Worm (Caenorhabditis elegans) whole organism, L4 larva: ENCODE data around the gene F33H1.4.

Source experiments
- F37D6.2 ChIP-seq: sonication (generic microtip); optimal IDR thresholded peaks from 2 replicates; lab custom pipeline; 2016; ENCODE audit warnings: mild to moderate bottlenecking, missing genetic modification characterization, missing compliant biosample characterization
- F44E2.7 ChIP-seq: fragments of 200-800 bp; sonication (Bioruptor generic); IDR thresholded peaks from 2 replicates; pipeline ENCODE4 v2.1.2; 2022; ENCODE audit warnings: missing genetic modification characterization, missing compliant biosample characterization
- F49E8.2 ChIP-seq: sonication (generic microtip); optimal IDR thresholded peaks from 2 replicates; lab custom pipeline; 2016; ENCODE audit warnings: missing compliant biosample characterization, mild to moderate bottlenecking, missing genetic modification characterization, borderline replicate concordance
- T26A8.4 ChIP-seq: fragments of 200-800 bp; sonication (Bioruptor generic); IDR thresholded peaks from 2 replicates; pipeline ENCODE4 v1.3.6; 2022; ENCODE audit warnings: missing genetic modification characterization, missing compliant biosample characterization
- Y48G9A.11 ChIP-seq: fragments of 200-800 bp; sonication (Bioruptor generic); IDR thresholded peaks from 2 replicates; pipeline ENCODE4 v1.3.6; 2022; ENCODE audit warnings: missing genetic modification reagents, missing genetic modification characterization, missing compliant biosample characterization
- aly-2 ChIP-seq: sonication (generic microtip); optimal IDR thresholded peaks from 2 replicates; lab custom pipeline; 2018; ENCODE audit warnings: missing biosample characterization, missing genetic modification characterization
- ama-1 ChIP-seq: fragments of 150-350 bp; optimal IDR thresholded peaks from 2 replicates; lab custom pipeline; 2014; ENCODE audit warnings: inconsistent platforms, mixed read lengths
- arid-1 ChIP-seq: fragments of 200-800 bp; sonication (Bioruptor generic); conservative IDR thresholded peaks from 2 replicates; pipeline ENCODE4 v1.3.6; 2022; ENCODE audit warnings: missing genetic modification reagents, missing genetic modification characterization, missing compliant biosample characterization
- ceh-20 ChIP-seq: fragments of 200-800 bp; sonication (Bioruptor generic); IDR thresholded peaks from 2 replicates; pipeline ENCODE4 v1.3.6; 2022; ENCODE audit warnings: missing genetic modification reagents, missing genetic modification characterization, missing compliant biosample characterization
- ceh-28 ChIP-seq: fragments of 150-350 bp; optimal IDR thresholded peaks from 2 replicates; lab custom pipeline; 2014; ENCODE audit warnings: missing biosample characterization, missing genetic modification reagents, missing genetic modification characterization
- cey-2 ChIP-seq: sonication (generic microtip); optimal IDR thresholded peaks from 3 replicates; lab custom pipeline; 2017; ENCODE audit warnings: missing genetic modification characterization, mild to moderate bottlenecking, missing compliant biosample characterization, antibody characterized with exemption, borderline replicate concordance; ENCODE audit not compliant: insufficient read depth
- ctbp-1 ChIP-seq: fragments of 200-800 bp; sonication (Bioruptor generic); IDR thresholded peaks from 2 replicates; pipeline ENCODE4 v1.3.6; 2022; ENCODE audit warnings: missing genetic modification reagents, missing genetic modification characterization, missing compliant biosample characterization
- daf-16 ChIP-seq, 3 experiments: sonication (generic microtip); optimal IDR thresholded peaks; 2 replicates each; lab custom pipeline; 2016 to 2017; ENCODE audit warnings: missing genetic modification characterization in 3 of 3, missing genetic modification reagents in 3 of 3, mild to moderate bottlenecking in 2 of 3, missing compliant biosample characterization in 2 of 3, missing biosample characterization in 1 of 3, moderate library complexity in 1 of 3
- dmd-6 ChIP-seq: fragments of 200-800 bp; sonication (Bioruptor generic); IDR thresholded peaks from 2 replicates; pipeline ENCODE4 v1.3.6; 2022; ENCODE audit warnings: missing genetic modification reagents, missing genetic modification characterization, missing compliant biosample characterization
- dpl-1 ChIP-seq: fragments of 150-350 bp; optimal IDR thresholded peaks from 2 replicates; lab custom pipeline; 2014; ENCODE audit warnings: missing biosample characterization, missing genetic modification reagents, missing genetic modification characterization
- duxl-1 ChIP-seq: sonication (generic microtip); optimal IDR thresholded peaks from 2 replicates; lab custom pipeline; 2016; ENCODE audit warnings: mild to moderate bottlenecking, missing genetic modification characterization, moderate library complexity, missing compliant biosample characterization; ENCODE audit not compliant: poor library complexity
- egl-27 ChIP-seq: sonication (generic microtip); optimal IDR thresholded peaks from 3 replicates; lab custom pipeline; 2017; ENCODE audit warnings: missing biosample characterization, missing genetic modification reagents, missing genetic modification characterization
- fkh-10 ChIP-seq: fragments of 150-350 bp; optimal IDR thresholded peaks from 2 replicates; lab custom pipeline; 2014; ENCODE audit warnings: missing biosample characterization, missing genetic modification reagents, missing genetic modification characterization
- fos-1 ChIP-seq: fragments of 150-350 bp; optimal IDR thresholded peaks from 2 replicates; lab custom pipeline; 2014; ENCODE audit warnings: missing biosample characterization, missing genetic modification characterization
- hlh-11 ChIP-seq: fragments of 200-800 bp; sonication (Bioruptor generic); optimal IDR thresholded peaks from 2 replicates; lab custom pipeline; 2018; ENCODE audit warnings: mild to moderate bottlenecking, missing genetic modification characterization, missing compliant biosample characterization
- hlh-30 ChIP-seq: sonication (generic microtip); optimal IDR thresholded peaks from 2 replicates; lab custom pipeline; 2017; ENCODE audit warnings: antibody characterized with exemption, mild to moderate bottlenecking, missing genetic modification characterization, missing compliant biosample characterization; ENCODE audit not compliant: insufficient read depth
- hmg-1.1 ChIP-seq: fragments of 200-800 bp; sonication (Bioruptor generic); IDR thresholded peaks from 2 replicates; pipeline ENCODE4 v1.3.6; 2022; ENCODE audit warnings: missing genetic modification reagents, missing genetic modification characterization, missing compliant biosample characterization
- jun-1 ChIP-seq: fragments of 150-350 bp; optimal IDR thresholded peaks from 2 replicates; lab custom pipeline; 2014; ENCODE audit warnings: missing biosample characterization, missing genetic modification reagents, missing genetic modification characterization
- lin-13 ChIP-seq: fragments of 150-350 bp; optimal IDR thresholded peaks from 2 replicates; lab custom pipeline; 2014; ENCODE audit warnings: missing biosample characterization, missing genetic modification reagents, missing genetic modification characterization
- lin-29 ChIP-seq: fragments of 200-800 bp; sonication (Bioruptor generic); IDR thresholded peaks from 2 replicates; pipeline ENCODE4 v1.3.6; 2022; ENCODE audit warnings: missing genetic modification reagents, missing genetic modification characterization, missing compliant biosample characterization
- lin-38 ChIP-seq: fragments of 200-800 bp; sonication (Bioruptor generic); IDR thresholded peaks from 2 replicates; pipeline ENCODE4 v1.3.6; 2022; ENCODE audit warnings: missing genetic modification reagents, missing genetic modification characterization, missing compliant biosample characterization
- lsy-2 ChIP-seq, 2 experiments: fragments of 150-350 bp in 1 of 2; sonication (generic microtip) in 1 of 2; optimal IDR thresholded peaks; 2 replicates each; lab custom pipeline; 2014 to 2017; ENCODE audit warnings: missing biosample characterization in 2 of 2, missing genetic modification characterization in 2 of 2
- mes-2 ChIP-seq: sonication (generic microtip); optimal IDR thresholded peaks from 2 replicates; lab custom pipeline; 2016; ENCODE audit warnings: missing genotype, mild to moderate bottlenecking, missing genetic modification characterization, missing compliant biosample characterization; ENCODE audit not compliant: poor library complexity, severe bottlenecking
- mxl-2 ChIP-seq: fragments of 200-800 bp; sonication (Bioruptor generic); conservative IDR thresholded peaks from 2 replicates; pipeline ENCODE4 v1.3.6; 2022; ENCODE audit warnings: missing genetic modification reagents, missing genetic modification characterization, missing compliant biosample characterization
- nhr-11 ChIP-seq: fragments of 150-350 bp; optimal IDR thresholded peaks from 2 replicates; lab custom pipeline; 2014; ENCODE audit warnings: missing biosample characterization, missing genetic modification characterization
- nhr-25 ChIP-seq: sonication (generic microtip); optimal IDR thresholded peaks from 2 replicates; lab custom pipeline; 2017; ENCODE audit warnings: missing genetic modification characterization, mild to moderate bottlenecking, missing compliant biosample characterization, antibody characterized with exemption, moderate library complexity, borderline replicate concordance; ENCODE audit not compliant: insufficient read depth
- nhr-28 ChIP-seq: fragments of 150-350 bp; optimal IDR thresholded peaks from 2 replicates; lab custom pipeline; 2014; ENCODE audit warnings: missing biosample characterization, missing genetic modification characterization
- nhr-41 ChIP-seq: fragments of 200-800 bp; sonication (Bioruptor generic); IDR thresholded peaks from 2 replicates; pipeline ENCODE4 v1.3.6; 2022; ENCODE audit warnings: missing genetic modification reagents, missing genetic modification characterization, missing compliant biosample characterization
- nhr-42 ChIP-seq: fragments of 200-800 bp; sonication (Bioruptor generic); IDR thresholded peaks from 2 replicates; pipeline ENCODE4 v1.3.6; 2022; ENCODE audit warnings: missing genetic modification characterization, missing compliant biosample characterization
- nhr-48 ChIP-seq: sonication (generic microtip); optimal IDR thresholded peaks from 2 replicates; lab custom pipeline; 2016; ENCODE audit warnings: mild to moderate bottlenecking, missing genetic modification characterization, missing compliant biosample characterization
- nhr-6 ChIP-seq: fragments of 150-350 bp; optimal IDR thresholded peaks from 2 replicates; lab custom pipeline; 2014; ENCODE audit warnings: missing biosample characterization, missing genetic modification characterization
- nhr-76 ChIP-seq: fragments of 150-350 bp; optimal IDR thresholded peaks from 2 replicates; lab custom pipeline; 2014; ENCODE audit warnings: missing biosample characterization, missing genetic modification characterization
- nhr-77 ChIP-seq: fragments of 150-350 bp; optimal IDR thresholded peaks from 2 replicates; lab custom pipeline; 2014; ENCODE audit warnings: missing biosample characterization, missing genetic modification characterization
- rbr-2 ChIP-seq: sonication (generic microtip); optimal IDR thresholded peaks from 2 replicates; lab custom pipeline; 2016; ENCODE audit warnings: missing genotype, missing genetic modification characterization, missing compliant biosample characterization
- saeg-2 ChIP-seq: fragments of 200-800 bp; sonication (Bioruptor generic); IDR thresholded peaks from 2 replicates; pipeline ENCODE4 v1.3.6; 2022; ENCODE audit warnings: missing genetic modification reagents, missing genetic modification characterization, missing compliant biosample characterization
- spr-1 ChIP-seq: sonication (generic microtip); optimal IDR thresholded peaks from 2 replicates; lab custom pipeline; 2016; ENCODE audit warnings: mild to moderate bottlenecking, missing genetic modification characterization, missing compliant biosample characterization
- unc-130 ChIP-seq: sonication (generic microtip); optimal IDR thresholded peaks from 2 replicates; lab custom pipeline; 2016; ENCODE audit warnings: missing genetic modification reagents, missing genetic modification characterization, missing compliant biosample characterization
- unc-39 ChIP-seq: sonication (generic microtip); optimal IDR thresholded peaks from 2 replicates; lab custom pipeline; 2017; ENCODE audit warnings: missing biosample characterization, missing genetic modification characterization
- unc-62 ChIP-seq, 3 experiments: fragments of 150-350 bp in 1 of 3; sonication (generic microtip); optimal IDR thresholded peaks in 2 of 3; peaks in 1 of 3; 1 replicate in 1 of 3; 2 replicates in 2 of 3; lab custom pipeline; 2014 to 2017; ENCODE audit warnings: missing biosample characterization in 3 of 3, missing genetic modification characterization in 3 of 3, missing genetic modification reagents in 3 of 3, missing genotype in 1 of 3
- zfp-3 ChIP-seq: fragments of 200-800 bp; sonication (Bioruptor generic); conservative IDR thresholded peaks from 2 replicates; pipeline ENCODE4 v1.3.6; 2022; ENCODE audit warnings: missing genetic modification reagents, missing genetic modification characterization, missing compliant biosample characterization
- ztf-11 ChIP-seq: fragments of 150-350 bp; optimal IDR thresholded peaks from 2 replicates; lab custom pipeline; 2014; ENCODE audit warnings: missing biosample characterization, missing genetic modification characterization

The F33H1.4 gene

DNA sequence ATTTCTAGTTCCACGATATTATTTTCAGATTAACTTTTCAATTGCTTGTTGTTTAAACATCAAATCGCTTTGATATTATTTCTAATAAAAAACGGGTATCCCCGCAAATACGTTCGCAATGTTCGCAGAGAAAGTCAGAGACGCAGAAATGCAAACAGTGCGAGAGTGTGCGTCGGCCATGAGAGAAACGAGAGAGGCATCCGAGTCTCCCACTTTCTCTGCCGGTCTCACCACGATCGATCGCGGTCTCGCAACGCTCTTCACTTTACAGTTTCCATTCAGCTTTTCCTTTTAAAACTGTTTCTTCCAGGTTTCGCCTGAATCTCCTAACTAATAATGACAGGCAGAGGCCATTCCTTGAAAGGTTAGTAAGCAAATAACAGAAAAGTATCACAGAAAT is at the start of gene F33H1.4:
Gene F33H1.4 (plus strand): TSS at position 311 of the 400 bp plus-strand sequence.
- no peak for TF ChIP-seq nhr-77 (tag; lab: Kevin White, UChicago)
- no peak for TF ChIP-seq ctbp-1
- no peak for TF ChIP-seq mxl-2 (GFP tag; lab: Robert Waterston, UW)
- peak; percentile 80 for TF ChIP-seq nhr-11 (tag; lab: Kevin White, UChicago)
- TF ChIP-seq fkh-10 (GFP tag; lab: Kevin White, UChicago) = peak; percentile 3
- no peak for TF ChIP-seq spr-1 (tag; lab: Kevin White, UChicago)
- TF ChIP-seq ztf-11 (tag; lab: Kevin White, UChicago) = no peak
- TF ChIP-seq zfp-3 = peak; percentile 33; the same call in 1 of the 2 replicates
- no peak for TF ChIP-seq nhr-76
- TF ChIP-seq egl-27 (tag; lab: Kevin White, UChicago) = no peak
- TF ChIP-seq hlh-11 (tag; lab: Kevin White, UChicago) = peak; percentile 51
- TF ChIP-seq dpl-1 (GFP tag; lab: Kevin White, UChicago) = peak; percentile 47
- TF ChIP-seq ama-1 (lab: Kevin White, UChicago) = peak; percentile 57
- TF ChIP-seq lin-29 (GFP tag; lab: Robert Waterston, UW) = 0 out of 2 replicates have a peak, but pooled peaks have one; percentile 19
- no peak for TF ChIP-seq nhr-6
- TF ChIP-seq nhr-48 (tag; lab: Kevin White, UChicago) = peak; percentile 21
- TF ChIP-seq jun-1 (tag; lab: Kevin White, UChicago) = no peak
- TF ChIP-seq daf-16 (GFP tag; optimal IDR thresholded peaks at IDR 0.05; lab: Kevin White, UChicago) = no peak
- no peak for TF ChIP-seq daf-16 (tag; optimal IDR thresholded peaks at IDR 0.05; lab: Kevin White, UChicago)
- peak; percentile 77 to 96 for TF ChIP-seq lsy-2 (tag; optimal IDR thresholded peaks at IDR 0.05; lab: Kevin White, UChicago)
- peak; percentile 20 for TF ChIP-seq unc-130
- no peak for TF ChIP-seq cey-2
- no peak for TF ChIP-seq unc-39
- TF ChIP-seq ceh-28 (tag; lab: Kevin White, UChicago) = peak; percentile 51
- no peak for TF ChIP-seq nhr-41 (GFP tag; lab: Robert Waterston, UW)
- TF ChIP-seq Y48G9A.11 = 0 out of 2 replicates have a peak, but pooled peaks have one; percentile 6
- no peak for TF ChIP-seq F44E2.7
- TF ChIP-seq mes-2 (tag; lab: Kevin White, UChicago) = peak; percentile 80
- TF ChIP-seq ceh-20 = 0 out of 2 replicates have a peak, but pooled peaks have one; percentile 24
- peak; percentile 74 for TF ChIP-seq hmg-1.1 (GFP tag; lab: Robert Waterston, UW)
- TF ChIP-seq hlh-30 = no peak
- no peak; the same call in 1 of the 2 replicates for TF ChIP-seq dmd-6
- TF ChIP-seq aly-2 (tag; lab: Kevin White, UChicago) = no peak
- TF ChIP-seq T26A8.4 (GFP tag; lab: Robert Waterston, UW) = peak; percentile 25; the same call in 1 of the 2 replicates
- peak; percentile 57; the same call in 1 of the 2 replicates for TF ChIP-seq lin-38 (GFP tag; lab: Robert Waterston, UW)
- 0 out of 2 replicates have a peak, but pooled peaks have one; percentile 15 for TF ChIP-seq nhr-42 (GFP tag; lab: Robert Waterston, UW)
- TF ChIP-seq duxl-1 = peak; percentile 44
- peak; percentile 62; the same call in 1 of the 2 replicates for TF ChIP-seq arid-1 (GFP tag; lab: Robert Waterston, UW)
- peak; percentile 12 for TF ChIP-seq nhr-28
- TF ChIP-seq unc-62 (GFP tag; optimal IDR thresholded peaks at IDR 0.05 in 1 of 2; lab: Kevin White, UChicago) = no peak
- no peak for TF ChIP-seq unc-62 (tag; optimal IDR thresholded peaks at IDR 0.05; lab: Kevin White, UChicago)
- peak; percentile 8 for TF ChIP-seq F49E8.2
- TF ChIP-seq lin-13 (GFP tag; lab: Kevin White, UChicago) = peak; percentile 99
- TF ChIP-seq rbr-2 (tag; lab: Kevin White, UChicago) = peak; percentile 3
- TF ChIP-seq F37D6.2 (tag; lab: Kevin White, UChicago) = peak; percentile 69
- TF ChIP-seq saeg-2 (GFP tag; lab: Robert Waterston, UW) = no peak
- no peak for TF ChIP-seq fos-1
- TF ChIP-seq nhr-25 (tag; lab: Kevin White, UChicago) = no peak
